Fruit fly (Drosophila melanogaster): ENCODE results near the gene CG33791.

DNA sequence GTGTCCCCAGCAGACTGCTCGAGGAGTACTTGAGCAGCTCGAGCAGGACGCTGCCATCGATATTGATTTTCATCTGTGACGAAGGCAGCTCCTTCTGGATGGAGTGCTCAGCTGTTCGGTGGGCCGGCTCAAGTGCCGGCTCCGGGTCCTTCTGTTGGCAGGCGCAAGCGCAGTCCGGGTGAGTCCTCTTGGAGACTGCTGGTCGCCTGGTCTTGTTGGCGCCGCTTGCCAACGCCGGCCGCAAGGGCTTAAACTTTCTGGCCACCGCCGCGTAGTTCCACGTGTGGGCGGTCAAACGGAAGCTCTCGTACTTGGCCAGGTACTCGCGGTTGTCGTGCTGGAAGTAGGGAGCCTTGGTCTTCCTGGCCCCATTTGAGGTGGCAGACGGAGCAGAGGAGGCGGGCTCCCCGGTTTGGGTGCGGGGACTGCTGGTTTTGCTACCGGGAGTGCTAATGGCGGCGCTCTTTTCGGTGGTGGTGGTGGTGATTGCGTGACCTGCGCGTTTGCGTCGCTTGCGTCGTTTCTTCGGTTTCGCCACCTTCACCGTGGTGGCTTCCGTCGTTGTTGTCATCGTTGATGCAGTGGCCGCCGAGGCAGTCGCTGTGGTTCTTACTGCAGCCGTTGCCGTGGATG lies 59.1 kb downstream of the CG33791 start:
- TF ChIP-seq CG8478 (optimal IDR thresholded peaks at IDR 0.05): no peak
- no peak for TF ChIP-seq CTCF (optimal IDR thresholded peaks at IDR 0.05)

Measured in S2 (cell line).